Fruit fly (Drosophila melanogaster) whole organism, adult: Measurements from ENCODE around the gene Edg78E.

Experiments
- CG11617 ChIP-seq: fragments of 200-800 bp; sonication (Bioruptor generic); optimal IDR thresholded peaks from 2 replicates; lab custom pipeline; 2017; ENCODE audit warnings: mild to moderate bottlenecking, missing biosample characterization, missing genetic modification reagents, missing genetic modification characterization
- CG12768 ChIP-seq: fragments of 200-800 bp; sonication (Bioruptor generic); optimal IDR thresholded peaks from 2 replicates; lab custom pipeline; 2017; ENCODE audit warnings: missing biosample characterization, missing genetic modification characterization, mild to moderate bottlenecking, moderate library complexity, missing genetic modification reagents
- CG14711 ChIP-seq: fragments of 200-800 bp; sonication (Bioruptor generic); optimal IDR thresholded peaks from 2 replicates; lab custom pipeline; 2018; ENCODE audit warnings: missing biosample characterization, mild to moderate bottlenecking, missing genetic modification characterization, moderate library complexity
- CG1620 ChIP-seq: fragments of 200-800 bp; sonication (Bioruptor generic); optimal IDR thresholded peaks from 2 replicates; lab custom pipeline; 2016; ENCODE audit warnings: missing biosample characterization, missing genetic modification characterization
- CG33017 ChIP-seq: fragments of 200-800 bp; sonication (Bioruptor generic); optimal IDR thresholded peaks from 2 replicates; lab custom pipeline; 2018; ENCODE audit warnings: missing biosample characterization, mild to moderate bottlenecking, missing genetic modification characterization, moderate library complexity
- CG5204 ChIP-seq: fragments of 200-800 bp; sonication (Bioruptor generic); optimal IDR thresholded peaks from 2 replicates; lab custom pipeline; 2016; ENCODE audit warnings: missing biosample characterization, missing genetic modification characterization
- CG7045 ChIP-seq: fragments of 200-800 bp; sonication (Bioruptor generic); optimal IDR thresholded peaks from 2 replicates; lab custom pipeline; 2017; ENCODE audit warnings: missing biosample characterization, mild to moderate bottlenecking, missing genetic modification characterization
- CG7101 ChIP-seq: fragments of 200-800 bp; sonication (Bioruptor generic); optimal IDR thresholded peaks from 2 replicates; lab custom pipeline; 2018; ENCODE audit warnings: missing biosample characterization, mild to moderate bottlenecking, missing genetic modification characterization, moderate library complexity
- Clk ChIP-seq: fragments of 200-800 bp; sonication (Bioruptor generic); optimal IDR thresholded peaks from 2 replicates; lab custom pipeline; 2017; ENCODE audit warnings: missing biosample characterization, missing genetic modification characterization
- Crg-1 ChIP-seq: fragments of 200-800 bp; sonication (Bioruptor generic); optimal IDR thresholded peaks from 2 replicates; lab custom pipeline; 2016; ENCODE audit warnings: missing biosample characterization, missing genetic modification characterization
- Hr96 ChIP-seq: fragments of 200-800 bp; sonication (Bioruptor generic); optimal IDR thresholded peaks from 2 replicates; lab custom pipeline; 2016; ENCODE audit warnings: missing biosample characterization, missing genetic modification characterization
- Mnt ChIP-seq: fragments of 200-800 bp; sonication (Bioruptor generic); optimal IDR thresholded peaks from 2 replicates; lab custom pipeline; 2016; ENCODE audit warnings: missing biosample characterization, mild to moderate bottlenecking, missing genetic modification characterization
- bab1 ChIP-seq: fragments of 200-800 bp; sonication (Bioruptor generic); optimal IDR thresholded peaks from 3 replicates; lab custom pipeline; 2019; ENCODE audit warnings: missing biosample characterization, mild to moderate bottlenecking, missing genetic modification characterization, moderate library complexity
- cic ChIP-seq: fragments of 200-800 bp; sonication (Bioruptor generic); optimal IDR thresholded peaks from 2 replicates; lab custom pipeline; 2017; ENCODE audit warnings: missing biosample characterization, mild to moderate bottlenecking, missing genetic modification characterization, moderate library complexity
- cnc ChIP-seq, 2 experiments: fragments of >200 bp; optimal IDR thresholded peaks; 2 replicates each; lab custom pipeline; 2017
- kay ChIP-seq: fragments of 200-800 bp; sonication (Bioruptor generic); peaks from one replicate; lab custom pipeline; 2016; ENCODE audit warnings: missing biosample characterization, missing genetic modification characterization, borderline replicate concordance
- ovo ChIP-seq: fragments of 200-800 bp; sonication (Bioruptor generic); optimal IDR thresholded peaks from 2 replicates; lab custom pipeline; 2016; ENCODE audit warnings: missing biosample characterization, missing genetic modification characterization
- pad ChIP-seq: fragments of 200-800 bp; sonication (Bioruptor generic); optimal IDR thresholded peaks from 3 replicates; lab custom pipeline; 2017; ENCODE audit warnings: missing biosample characterization, missing genetic modification characterization, mild to moderate bottlenecking, moderate library complexity, missing genetic modification reagents
- tj ChIP-seq: fragments of 200-800 bp; sonication (Bioruptor generic); optimal IDR thresholded peaks from 3 replicates; lab custom pipeline; 2017; ENCODE audit warnings: missing biosample characterization, mild to moderate bottlenecking, missing genetic modification characterization, moderate library complexity
- toe ChIP-seq: fragments of 200-800 bp; sonication (Bioruptor generic); optimal IDR thresholded peaks from 2 replicates; lab custom pipeline; 2016; ENCODE audit warnings: missing biosample characterization, missing genetic modification characterization

Edg78E gene

dm6 chr3L:21317416-21318259 lies 20.0 kb upstream of the Edg78E start, which contains the start of gene Pc:
TSS of gene Pc (minus strand) at chr3L:21318020.
- peak; percentile 15 for TF ChIP-seq toe (GFP tag; lab: Kevin White, UChicago)
- peak; percentile 70 for TF ChIP-seq tj
- TF ChIP-seq CG33017, result no peak
- TF ChIP-seq cic (GFP tag; lab: Kevin White, UChicago), result peak; percentile 3
- TF ChIP-seq Hr96, result no peak
- no peak for TF ChIP-seq Clk (GFP tag; lab: Kevin White, UChicago)
- TF ChIP-seq CG14711 (tag; lab: Kevin White, UChicago), result peak; percentile 86
- TF ChIP-seq kay (GFP tag; lab: Kevin White, UChicago), result peak; percentile 88
- TF ChIP-seq Mnt (GFP tag; lab: Kevin White, UChicago), result peak; percentile 54
- TF ChIP-seq bab1 (GFP tag; lab: Kevin White, UChicago), result peak; percentile 60
- TF ChIP-seq CG1620 (GFP tag; lab: Kevin White, UChicago), result peak; percentile 21

- peak; percentile 99 for TF ChIP-seq CG14711 (tag; lab: Kevin White, UChicago)
- TF ChIP-seq Clk (GFP tag; lab: Kevin White, UChicago), result peak; percentile 98
- peak; percentile 96 for TF ChIP-seq pad
- peak; percentile 100 for TF ChIP-seq CG11617 (GFP tag; lab: Kevin White, UChicago)
- peak; percentile 100 for TF ChIP-seq CG12768 (GFP tag; lab: Kevin White, UChicago)
- peak; percentile 98 for TF ChIP-seq kay (GFP tag; lab: Kevin White, UChicago)
- peak; percentile 99 for TF ChIP-seq Crg-1 (GFP tag; lab: Kevin White, UChicago)
- TF ChIP-seq cnc (optimal IDR thresholded peaks at IDR 0.05; lab: Kevin White, UChicago), result no peak
- TF ChIP-seq tj, result peak; percentile 96
- peak; percentile 98 for TF ChIP-seq ovo (GFP tag; lab: Kevin White, UChicago)
- TF ChIP-seq cic (GFP tag; lab: Kevin White, UChicago), result peak; percentile 96
- TF ChIP-seq Hr96, result peak; percentile 99
- TF ChIP-seq CG33017, result peak; percentile 100
- peak; percentile 99 for TF ChIP-seq CG5204
- peak; percentile 99 for TF ChIP-seq Mnt (GFP tag; lab: Kevin White, UChicago)
- TF ChIP-seq CG7045 (GFP tag; lab: Kevin White, UChicago), result peak; percentile 100
- peak; percentile 100 for TF ChIP-seq bab1 (GFP tag; lab: Kevin White, UChicago)
- peak; percentile 99 for TF ChIP-seq CG1620 (GFP tag; lab: Kevin White, UChicago)
- peak; percentile 100 for TF ChIP-seq CG7101 (tag; lab: Kevin White, UChicago)
- peak; percentile 99 for TF ChIP-seq toe (GFP tag; lab: Kevin White, UChicago)
Observed at dm6 chr3L:21304400-21304799, 6.8 kb upstream of the Edg78E start, which contains the start of the genes CG11309 and CG7632. TSS of gene CG11309 (minus strand) at chr3L:21304658. TSS of gene CG7632 (plus strand) at chr3L:21304697.

DNA sequence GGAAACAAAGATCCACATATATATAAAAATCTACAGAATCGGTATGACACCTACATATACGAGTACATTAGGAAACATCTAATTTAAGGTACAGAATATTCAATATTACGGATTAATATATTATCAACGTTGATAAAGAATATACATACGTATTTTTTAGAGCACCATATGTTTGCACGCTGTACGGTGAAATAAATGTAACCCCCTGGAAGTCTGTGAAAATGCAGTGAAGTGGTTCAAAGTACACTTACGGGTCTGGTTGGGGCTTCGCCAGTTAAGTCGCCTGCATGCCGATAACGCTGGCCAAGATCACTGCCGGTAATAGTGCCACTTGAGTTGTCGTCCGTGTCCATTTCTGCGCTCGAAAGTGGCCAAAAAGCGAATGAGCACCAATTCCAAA lies 6.1 kb upstream of the Edg78E start:
- no peak for TF ChIP-seq CG11617 (GFP tag; lab: Kevin White, UChicago)
- TF ChIP-seq bab1 (GFP tag; lab: Kevin White, UChicago), result no peak
- no peak for TF ChIP-seq CG7045 (GFP tag; lab: Kevin White, UChicago)
- TF ChIP-seq cic (GFP tag; lab: Kevin White, UChicago), result no peak
- TF ChIP-seq CG14711 (tag; lab: Kevin White, UChicago), result no peak
- no peak for TF ChIP-seq CG5204
- TF ChIP-seq kay (GFP tag; lab: Kevin White, UChicago), result peak; percentile 91
- no peak for TF ChIP-seq Mnt (GFP tag; lab: Kevin White, UChicago)
- TF ChIP-seq tj, result no peak
- TF ChIP-seq CG12768 (GFP tag; lab: Kevin White, UChicago), result peak; percentile 42

dm6 chr3L:21302493-21302892 lies 4.9 kb upstream of the Edg78E start:
- TF ChIP-seq tj, result no peak
- no peak for TF ChIP-seq Crg-1 (GFP tag; lab: Kevin White, UChicago)
- no peak for TF ChIP-seq toe (GFP tag; lab: Kevin White, UChicago)
- no peak for TF ChIP-seq Mnt (GFP tag; lab: Kevin White, UChicago)
- no peak for TF ChIP-seq CG33017
- TF ChIP-seq CG7101 (tag; lab: Kevin White, UChicago), result no peak
- TF ChIP-seq CG12768 (GFP tag; lab: Kevin White, UChicago), result no peak
- no peak for TF ChIP-seq CG1620 (GFP tag; lab: Kevin White, UChicago)
- TF ChIP-seq cic (GFP tag; lab: Kevin White, UChicago), result no peak
- TF ChIP-seq pad, result no peak
- TF ChIP-seq CG14711 (tag; lab: Kevin White, UChicago), result no peak
- no peak for TF ChIP-seq cnc (optimal IDR thresholded peaks at IDR 0.05; lab: Kevin White, UChicago)
- no peak for TF ChIP-seq Hr96
- no peak for TF ChIP-seq CG7045 (GFP tag; lab: Kevin White, UChicago)
- no peak for TF ChIP-seq CG5204
- no peak for TF ChIP-seq bab1 (GFP tag; lab: Kevin White, UChicago)
- TF ChIP-seq kay (GFP tag; lab: Kevin White, UChicago), result no peak
- TF ChIP-seq Clk (GFP tag; lab: Kevin White, UChicago), result no peak

DNA sequence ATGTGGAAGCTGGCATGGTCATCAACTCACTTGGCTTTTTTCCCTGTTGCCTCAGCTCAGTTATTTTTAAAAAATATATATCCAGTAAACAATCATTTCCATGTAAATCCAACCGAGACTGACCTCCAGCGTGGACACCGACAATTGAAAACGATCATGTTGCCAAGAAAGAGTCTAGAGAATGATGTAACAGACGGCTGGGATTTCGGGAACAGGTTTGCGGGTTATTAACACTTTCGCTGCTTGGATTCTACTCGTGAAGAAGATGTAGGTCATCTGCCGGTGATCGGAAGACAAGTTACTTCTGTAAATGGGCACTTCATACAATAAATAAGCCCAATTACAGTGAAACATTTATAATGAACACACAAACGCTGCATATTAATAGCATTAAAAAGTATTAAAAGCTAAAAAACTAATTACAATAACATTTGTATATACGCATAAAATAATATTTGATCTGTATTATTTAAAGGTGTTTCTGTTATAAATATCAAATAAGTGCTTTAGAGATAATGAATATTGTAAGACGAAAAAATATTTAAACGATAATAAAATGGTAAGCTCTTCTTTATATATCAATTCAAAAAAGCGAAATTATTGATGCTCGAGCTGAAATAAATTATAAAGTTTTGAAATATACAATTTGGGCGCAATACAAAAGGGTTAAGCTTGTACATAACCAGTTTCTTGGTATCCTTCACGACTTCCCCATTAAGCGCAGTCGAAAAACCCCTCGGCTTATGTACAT lies 4.3 kb upstream of the Edg78E start:
- no peak for TF ChIP-seq Clk (GFP tag; lab: Kevin White, UChicago)
